Fruit fly (Drosophila melanogaster) whole organism, embryonic: ENCODE data around the gene Eaat2.

ENCODE experiments used
- Bteb2 ChIP-seq: fragments of 200-800 bp; sonication (Bioruptor generic); optimal IDR thresholded peaks from 2 replicates; lab custom pipeline; 2016; ENCODE audit warnings: missing biosample characterization, missing genetic modification characterization
- CG12155 ChIP-seq: fragments of 200-800 bp; sonication (Bioruptor generic); optimal IDR thresholded peaks from 3 replicates; lab custom pipeline; 2016; ENCODE audit warnings: missing biosample characterization, missing genetic modification characterization
- CG15601 ChIP-seq: fragments of 200-800 bp; sonication (Bioruptor generic); optimal IDR thresholded peaks from 3 replicates; lab custom pipeline; 2019; ENCODE audit warnings: missing biosample characterization, mild to moderate bottlenecking, missing genetic modification characterization, moderate library complexity
- CG2199 ChIP-seq: fragments of 200-800 bp; sonication (Bioruptor generic); IDR thresholded peaks from 3 replicates; pipeline ENCODE4 v1.3.6; 2022; ENCODE audit warnings: missing biosample characterization, missing genetic modification characterization
- CG31388 ChIP-seq: fragments of 200-800 bp; sonication (Bioruptor generic); optimal IDR thresholded peaks from 2 replicates; lab custom pipeline; 2016; ENCODE audit warnings: missing biosample characterization, missing genetic modification characterization
- CG6683 ChIP-seq: fragments of 200-800 bp; sonication (Bioruptor generic); optimal IDR thresholded peaks from 2 replicates; lab custom pipeline; 2017; ENCODE audit warnings: missing biosample characterization, mild to moderate bottlenecking, missing genetic modification characterization, missing genetic modification reagents
- D ChIP-seq, 2 experiments: fragments of 200-800 bp in 1 of 2; fragments of >200 bp in 1 of 2; sonication (Bioruptor generic) in 1 of 2; optimal IDR thresholded peaks; 2 replicates in 1 of 2; 3 replicates in 1 of 2; lab custom pipeline; 2017; ENCODE audit warnings: mild to moderate bottlenecking in 1 of 2, missing biosample characterization in 1 of 2, missing genetic modification characterization in 1 of 2, missing genetic modification reagents in 1 of 2
- Nf-YA ChIP-seq: fragments of 200-800 bp; sonication (Bioruptor generic); IDR thresholded peaks from 2 replicates; pipeline ENCODE4 v1.3.6; 2022; ENCODE audit warnings: missing biosample characterization, missing genetic modification characterization
- PHDP ChIP-seq: fragments of 200-800 bp; sonication (Bioruptor generic); optimal IDR thresholded peaks from 3 replicates; lab custom pipeline; 2018; ENCODE audit warnings: missing biosample characterization, mild to moderate bottlenecking, missing genetic modification characterization, moderate library complexity
- Spps ChIP-seq: fragments of 200-800 bp; sonication (Bioruptor generic); optimal IDR thresholded peaks from 2 replicates; lab custom pipeline; 2018; ENCODE audit warnings: missing biosample characterization, mild to moderate bottlenecking, missing genetic modification characterization
- gro ChIP-seq: fragments of 200-800 bp; sonication (Bioruptor generic); optimal IDR thresholded peaks from 2 replicates; lab custom pipeline; 2016; ENCODE audit warnings: missing biosample characterization, missing genetic modification characterization
- luna ChIP-seq: fragments of 200-800 bp; sonication (Bioruptor generic); optimal IDR thresholded peaks from 2 replicates; lab custom pipeline; 2016; ENCODE audit warnings: missing biosample characterization, missing genetic modification characterization
- toy ChIP-seq: fragments of 200-800 bp; sonication (Bioruptor generic); IDR thresholded peaks from 2 replicates; pipeline ENCODE4 v1.3.6; 2022; ENCODE audit warnings: missing biosample characterization, missing genetic modification characterization

dm6 chr2L:789966-790365, 45.8 kb upstream of the Eaat2 start:
- no peak for TF ChIP-seq luna
- no peak for TF ChIP-seq CG31388
- no peak for TF ChIP-seq gro (GFP tag; lab: Kevin White, UChicago)
- no peak for TF ChIP-seq CG12155 (GFP tag; lab: Kevin White, UChicago)
- TF ChIP-seq Nf-YA (GFP tag; lab: Robert Waterston, UW): no peak
- TF ChIP-seq CG6683 (GFP tag; lab: Kevin White, UChicago): no peak
- TF ChIP-seq PHDP (tag; lab: Kevin White, UChicago): no peak
- TF ChIP-seq CG2199 (GFP tag; lab: Robert Waterston, UW): no peak
- TF ChIP-seq toy: no peak
- no peak for TF ChIP-seq Spps (tag; lab: Kevin White, UChicago)
- TF ChIP-seq D (optimal IDR thresholded peaks at IDR 0.05; lab: Kevin White, UChicago): no peak
- no peak for TF ChIP-seq D (GFP tag; optimal IDR thresholded peaks at IDR 0.05; lab: Kevin White, UChicago)
- no peak for TF ChIP-seq Bteb2
- no peak for TF ChIP-seq CG15601 (tag; lab: Kevin White, UChicago)
